4 worm cellular contexts compared by ENCODE assay signal in genomic region chrII:8059532-8059931, ce11.
TF ChIP-seq lines count a peak whose summit lies in the region.

No protein-coding gene starts in this region.

TF ChIP-seq in whole organism, L1 larva, 84 proteins besides CTCF, POLR2A, EP300 and RAD21 (continues in another document):
- no peak for TF ChIP-seq aha-1 (tag; optimal IDR thresholded peaks at IDR 0.05; lab: Kevin White, UChicago)
- no peak for TF ChIP-seq lsy-2 (tag; optimal IDR thresholded peaks at IDR 0.05; lab: Kevin White, UChicago)
- no peak for TF ChIP-seq hlh-17 (GFP tag; optimal IDR thresholded peaks at IDR 0.05; lab: Kevin White, UChicago; ENCODE audit: borderline replicate concordance)
- no peak for TF ChIP-seq unc-130 (tag; optimal IDR thresholded peaks at IDR 0.05; lab: Kevin White, UChicago)
- TF ChIP-seq nhr-237 (tag; optimal IDR thresholded peaks at IDR 0.05; lab: Kevin White, UChicago), result no peak
- TF ChIP-seq egl-13 (tag; optimal IDR thresholded peaks at IDR 0.05; lab: Kevin White, UChicago), result peak; percentile 64
- peak; percentile 66 for TF ChIP-seq nhr-11 (tag; optimal IDR thresholded peaks at IDR 0.05; lab: Kevin White, UChicago)
- no peak for TF ChIP-seq skn-1 (tag; optimal IDR thresholded peaks at IDR 0.05; lab: Kevin White, UChicago)
- no peak for TF ChIP-seq pqm-1 (tag; optimal IDR thresholded peaks at IDR 0.05; lab: Kevin White, UChicago)
- no peak for TF ChIP-seq lin-39 (tag; optimal IDR thresholded peaks at IDR 0.05; lab: Kevin White, UChicago)
- TF ChIP-seq tlp-1 (tag; optimal IDR thresholded peaks at IDR 0.05; lab: Kevin White, UChicago), result no peak
- no peak for TF ChIP-seq pax-3 (tag; optimal IDR thresholded peaks at IDR 0.05; lab: Kevin White, UChicago)
- no peak for TF ChIP-seq ceh-8 (GFP tag; optimal IDR thresholded peaks at IDR 0.05; lab: Kevin White, UChicago)
- TF ChIP-seq lir-3 (tag; optimal IDR thresholded peaks at IDR 0.05; lab: Kevin White, UChicago; ENCODE audit: poor library complexity), result no peak
- TF ChIP-seq aly-2 (tag; optimal IDR thresholded peaks at IDR 0.05; lab: Kevin White, UChicago), result no peak
- TF ChIP-seq fkh-8 (tag; optimal IDR thresholded peaks at IDR 0.05; lab: Kevin White, UChicago), result peak; percentile 47
- TF ChIP-seq unc-86 (tag; optimal IDR thresholded peaks at IDR 0.05; lab: Kevin White, UChicago), result no peak
- TF ChIP-seq C34B4.2 (tag; optimal IDR thresholded peaks at IDR 0.05; lab: Kevin White, UChicago), result no peak
- no peak for TF ChIP-seq elt-3 (tag; optimal IDR thresholded peaks at IDR 0.05; lab: Kevin White, UChicago)
- TF ChIP-seq nhr-47 (tag; optimal IDR thresholded peaks at IDR 0.05; lab: Kevin White, UChicago), result peak; percentile 55
- TF ChIP-seq pag-3 (tag; optimal IDR thresholded peaks at IDR 0.05; lab: Kevin White, UChicago; ENCODE audit: borderline replicate concordance, insufficient read depth), result no peak
- TF ChIP-seq nhr-12 (tag; optimal IDR thresholded peaks at IDR 0.05; lab: Kevin White, UChicago), result no peak
- no peak for TF ChIP-seq mdl-1 (tag; optimal IDR thresholded peaks at IDR 0.05; lab: Kevin White, UChicago)

TF ChIP-seq in whole organism, L2 larva, 48 proteins besides CTCF, POLR2A, EP300 and RAD21:
- TF ChIP-seq nhr-21 (tag; optimal IDR thresholded peaks at IDR 0.05; lab: Kevin White, UChicago) (peak; percentile 24), crh-2 (tag; optimal IDR thresholded peaks at IDR 0.05; lab: Kevin White, UChicago) (no peak), fos-1 (tag; optimal IDR thresholded peaks at IDR 0.05; lab: Kevin White, UChicago) (no peak), sma-9 (GFP tag; optimal IDR thresholded peaks at IDR 0.05; lab: Kevin White, UChicago) (peak; percentile 18), sma-9 (tag; optimal IDR thresholded peaks at IDR 0.05; lab: Kevin White, UChicago) (no peak)

TF ChIP-seq in whole organism, L3 larva, 47 proteins besides CTCF, POLR2A, EP300 and RAD21:
- TF ChIP-seq nhr-11 (tag; optimal IDR thresholded peaks at IDR 0.05; lab: Kevin White, UChicago) (peak; percentile 81), nhr-23 (tag; optimal IDR thresholded peaks at IDR 0.05; lab: Kevin White, UChicago) (no peak), lsy-12 (tag; optimal IDR thresholded peaks at IDR 0.05; lab: Kevin White, UChicago) (no peak), nhr-28 (tag; optimal IDR thresholded peaks at IDR 0.05; lab: Kevin White, UChicago) (no peak), unc-39 (tag; optimal IDR thresholded peaks at IDR 0.05; lab: Kevin White, UChicago) (no peak), pqm-1 (tag; optimal IDR thresholded peaks at IDR 0.05; lab: Kevin White, UChicago) (no peak)

TF ChIP-seq in whole organism, L4 larva, 104 proteins besides CTCF, POLR2A, EP300 and RAD21:
- TF ChIP-seq zfp-2 (tag; optimal IDR thresholded peaks at IDR 0.05; lab: Kevin White, UChicago) (no peak), ama-1 (optimal IDR thresholded peaks at IDR 0.05; lab: Kevin White, UChicago) (no peak), nhr-11 (tag; optimal IDR thresholded peaks at IDR 0.05; lab: Kevin White, UChicago) (peak; percentile 9), ZK546.5 (tag; optimal IDR thresholded peaks at IDR 0.05; lab: Kevin White, UChicago) (no peak)
TF ChIP-seq in whole organism, L4 larva: peak in this region for 1.

Comparison
In these comparisons a context has a peak if more than half of its experiments do, and no peak if none do; other contexts are left out.
1. Of the 29 proteins assayed by ChIP-seq in both whole organism, L4 larva and whole organism, L1 larva: peak only in whole organism, L4 larva: none; only in whole organism, L1 larva: none; in both: nhr-11; in neither: 28.